Worm (Caenorhabditis elegans) whole organism, L4 larva: ENCODE measurements around the gene K01D12.15.
A peak's percentile ranks its signal among the peaks of the same experiment; 100 is the strongest.

ENCODE experiments used
- F37D6.2 ChIP-seq: sonication (generic microtip); optimal IDR thresholded peaks from 2 replicates; lab custom pipeline; 2016; ENCODE audit warnings: mild to moderate bottlenecking, missing genetic modification characterization, missing compliant biosample characterization
- nhr-11 ChIP-seq: fragments of 150-350 bp; optimal IDR thresholded peaks from 2 replicates; lab custom pipeline; 2014; ENCODE audit warnings: missing biosample characterization, missing genetic modification characterization
- nhr-77 ChIP-seq: fragments of 150-350 bp; optimal IDR thresholded peaks from 2 replicates; lab custom pipeline; 2014; ENCODE audit warnings: missing biosample characterization, missing genetic modification characterization
- snpc-4 ChIP-seq: fragments of 150-350 bp; optimal IDR thresholded peaks from 2 replicates; lab custom pipeline; 2014; ENCODE audit warnings: missing biosample characterization, missing genetic modification characterization

ce11 chrV:12343419-12343969 lies 42.8 kb upstream of the K01D12.15 start, which contains the start of gene tomm-20:
- peak; percentile 29 for TF ChIP-seq snpc-4 (tag; lab: Kevin White, UChicago)
- TF ChIP-seq F37D6.2 (tag; lab: Kevin White, UChicago), result peak; percentile 79
- peak; percentile 81 for TF ChIP-seq nhr-11
- TF ChIP-seq nhr-77 (tag; lab: Kevin White, UChicago), result peak; percentile 91
